Fruit fly (Drosophila melanogaster): ENCODE results near the gene Diedel2.
A peak's percentile ranks its signal among the peaks of the same experiment; 100 is the strongest.

Gene Diedel2

DNA sequence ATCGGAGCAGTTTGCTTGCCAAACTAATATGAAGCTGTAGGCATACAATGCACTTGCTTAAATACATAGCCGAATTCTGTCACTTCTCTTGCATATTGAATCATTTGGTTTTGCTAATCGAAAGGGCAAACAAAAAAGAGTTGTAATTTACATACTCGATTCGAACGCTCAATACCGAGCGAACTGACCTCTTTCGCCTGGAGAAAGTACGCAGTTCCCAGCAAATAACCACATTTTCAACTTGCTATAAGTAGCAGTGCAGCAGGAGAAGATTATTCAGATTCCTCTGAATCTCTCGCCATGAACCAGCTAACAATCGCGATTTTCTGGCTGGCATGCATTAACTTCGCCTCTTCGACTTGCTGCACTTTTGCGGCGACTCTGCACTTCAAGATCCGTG, at the start of gene Diedel2:
Gene Diedel2, plus strand, starts transcription at position 301 of the 400 bp plus-strand sequence.
- TF ChIP-seq dsf (GFP tag; optimal IDR thresholded peaks at IDR 0.05; ENCODE audit: borderline replicate concordance), result no peak
- TF ChIP-seq rgr (GFP tag; optimal IDR thresholded peaks at IDR 0.05), result no peak

DNA sequence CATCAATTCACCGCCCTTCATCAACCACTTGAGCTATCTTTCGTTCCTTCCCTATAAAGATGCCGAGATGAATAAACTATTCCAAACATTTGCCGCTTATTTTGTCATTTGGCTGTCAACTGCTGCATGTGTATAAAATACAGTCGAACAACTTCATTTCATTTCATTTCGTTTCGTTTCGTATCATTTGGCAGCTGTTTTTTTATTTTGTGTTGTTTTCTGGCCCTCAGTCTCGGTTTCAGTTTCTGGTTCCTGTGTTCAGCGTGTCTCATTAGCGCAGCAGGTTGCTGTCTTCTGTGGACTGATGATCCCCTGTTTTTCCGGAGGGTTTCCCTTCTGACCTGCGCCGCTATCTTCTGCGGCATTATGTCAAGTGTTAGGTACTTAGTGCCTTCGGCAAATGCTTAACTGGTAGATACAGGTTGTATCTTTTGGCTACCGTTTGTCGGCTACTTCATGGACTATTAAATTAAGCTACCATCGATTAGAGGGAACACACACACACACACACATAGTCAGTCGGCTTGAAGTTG, 48.8 kb upstream of the Diedel2 start:
- TF ChIP-seq psq (GFP tag; optimal IDR thresholded peaks at IDR 0.05) (no peak), OdsH (GFP tag; optimal IDR thresholded peaks at IDR 0.05) (no peak), pan (optimal IDR thresholded peaks at IDR 0.05) (no peak), Dif (GFP tag; optimal IDR thresholded peaks at IDR 0.05; ENCODE audit: partially characterized antibody) (no peak), brk (GFP tag; optimal IDR thresholded peaks at IDR 0.05) (no peak), sv (GFP tag; optimal IDR thresholded peaks at IDR 0.05) (no peak), CrebA (GFP tag; optimal IDR thresholded peaks at IDR 0.05; ENCODE audit: borderline replicate concordance) (no peak), h (GFP tag; optimal IDR thresholded peaks at IDR 0.05) (no peak), dl (GFP tag; optimal IDR thresholded peaks at IDR 0.05; ENCODE audit: insufficient read depth in 1 of 2, partially characterized antibody in 2 of 2) (no peak), CG32264 (GFP tag; optimal IDR thresholded peaks at IDR 0.05) (no peak), Dfd (GFP tag; optimal IDR thresholded peaks at IDR 0.05) (no peak), Abd-B (GFP tag; optimal IDR thresholded peaks at IDR 0.05) (no peak), Myc (optimal IDR thresholded peaks at IDR 0.05) (no peak), jim (GFP tag; optimal IDR thresholded peaks at IDR 0.05) (no peak), rgr (GFP tag; optimal IDR thresholded peaks at IDR 0.05) (no peak), usp (GFP tag; optimal IDR thresholded peaks at IDR 0.05) (no peak), Mio (GFP tag; optimal IDR thresholded peaks at IDR 0.05) (no peak)

DNA sequence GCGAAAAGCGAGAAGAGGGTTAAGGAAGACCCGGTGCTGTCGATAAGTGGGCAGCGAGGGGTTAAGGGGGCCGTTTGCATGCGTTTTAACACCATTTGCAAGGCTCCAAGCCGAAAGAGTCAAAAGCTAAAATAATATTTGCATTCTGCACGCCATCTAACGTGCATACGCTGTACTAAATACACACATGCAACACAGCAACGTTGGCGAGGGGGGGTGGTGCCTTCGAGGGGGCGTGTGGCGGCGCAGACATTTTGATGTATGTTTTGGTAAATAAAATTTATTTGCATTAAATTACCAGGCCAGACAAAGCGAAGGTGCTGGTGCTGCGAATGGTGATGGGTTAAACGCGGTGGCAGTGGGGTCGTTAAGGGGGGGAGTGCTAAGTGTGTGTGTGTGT, 47.9 kb upstream of the Diedel2 start:
- peak; percentile 83 for TF ChIP-seq Dfd (GFP tag; optimal IDR thresholded peaks at IDR 0.05)
- TF ChIP-seq N (GFP tag; optimal IDR thresholded peaks at IDR 0.05), result no peak

DNA sequence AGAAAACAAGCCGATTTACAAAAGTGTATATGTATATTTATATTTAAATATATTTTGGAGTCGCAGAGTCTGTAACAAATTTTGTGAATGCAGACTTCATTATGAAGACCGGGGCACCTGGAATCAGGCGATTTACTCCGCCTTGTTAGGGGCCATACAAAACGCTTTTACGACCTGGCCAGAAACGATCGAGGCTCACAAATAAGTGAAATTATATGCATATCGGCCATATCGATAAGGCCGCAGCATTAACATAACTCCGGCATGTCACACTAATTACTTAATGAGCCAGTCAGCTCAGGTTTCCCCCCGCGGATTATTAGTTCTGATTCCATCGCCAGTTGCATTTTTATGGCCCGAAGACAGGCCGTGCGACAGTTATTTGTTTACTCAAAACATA, 45.7 kb upstream of the Diedel2 start:
- TF ChIP-seq Dif (GFP tag; optimal IDR thresholded peaks at IDR 0.05; ENCODE audit: partially characterized antibody) (no peak), dsf (GFP tag; optimal IDR thresholded peaks at IDR 0.05; ENCODE audit: borderline replicate concordance) (no peak), rgr (GFP tag; optimal IDR thresholded peaks at IDR 0.05) (no peak), dmrt93B (GFP tag; optimal IDR thresholded peaks at IDR 0.05) (no peak), Myc (optimal IDR thresholded peaks at IDR 0.05) (no peak), OdsH (GFP tag; optimal IDR thresholded peaks at IDR 0.05) (no peak)

DNA sequence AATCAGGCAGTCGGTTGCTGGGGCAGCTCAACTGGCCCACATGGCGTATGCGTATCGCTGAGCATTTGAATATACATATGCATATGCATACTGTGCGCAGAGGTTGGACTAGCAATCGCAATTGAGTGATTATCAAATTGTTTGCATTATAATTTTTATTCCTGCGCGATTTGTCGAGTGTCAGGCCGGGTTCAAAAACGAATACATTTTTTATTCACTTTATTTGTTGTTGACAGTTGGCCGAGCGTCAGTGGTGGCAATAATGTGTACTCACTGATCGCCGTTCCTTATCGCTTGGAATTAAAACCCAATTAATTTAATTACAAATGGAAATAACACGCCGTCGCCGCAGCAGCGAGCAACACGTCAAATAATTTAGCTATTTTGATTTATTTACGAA, 42.5 kb upstream of the Diedel2 start:
- TF ChIP-seq sage (GFP tag; optimal IDR thresholded peaks at IDR 0.05), result no peak
- no peak for TF ChIP-seq CG32264 (GFP tag; optimal IDR thresholded peaks at IDR 0.05)
- no peak for TF ChIP-seq Rel (GFP tag; optimal IDR thresholded peaks at IDR 0.05)
- peak; percentile 23 for TF ChIP-seq Rel (tag; optimal IDR thresholded peaks at IDR 0.05)

DNA sequence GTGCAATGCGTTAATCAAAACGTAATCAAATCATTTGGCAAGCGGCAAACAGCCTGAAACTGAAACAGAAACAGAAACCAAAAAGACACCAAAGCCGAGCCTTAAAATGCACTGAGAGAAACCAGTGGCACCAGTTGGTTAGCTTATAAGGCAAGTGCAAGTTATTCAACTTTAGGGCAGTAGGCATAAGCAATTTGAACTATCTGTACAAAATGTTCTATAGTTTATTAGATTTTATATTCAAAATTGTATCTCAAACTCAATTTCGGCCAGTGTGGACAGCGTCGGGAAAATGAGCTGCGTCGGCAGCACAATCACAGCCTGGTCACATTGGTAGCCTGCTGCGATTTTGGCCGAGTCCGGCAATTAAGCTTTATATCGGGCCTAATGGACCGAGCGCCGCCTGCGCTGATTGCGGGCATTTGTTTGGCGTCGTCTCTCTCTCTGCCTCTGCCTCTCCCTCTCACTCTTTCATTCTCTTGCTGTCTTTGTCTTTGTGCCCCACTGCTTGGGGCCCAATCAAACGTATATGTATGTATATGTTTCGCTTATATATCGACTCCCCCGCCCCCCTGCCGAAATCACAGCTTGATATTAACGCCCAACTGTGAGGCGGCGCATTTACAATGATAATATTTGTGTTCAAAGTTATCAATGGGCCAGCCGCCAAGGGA, 41.1 kb upstream of the Diedel2 start:
- TF ChIP-seq Sp1 (GFP tag; optimal IDR thresholded peaks at IDR 0.05), result peak; percentile 76
- TF ChIP-seq dsf (GFP tag; optimal IDR thresholded peaks at IDR 0.05; ENCODE audit: borderline replicate concordance), result no peak
- peak; percentile 68 for TF ChIP-seq Jra (GFP tag; optimal IDR thresholded peaks at IDR 0.05)
- TF ChIP-seq CG32264 (GFP tag; optimal IDR thresholded peaks at IDR 0.05), result peak; percentile 69
- no peak for TF ChIP-seq lola (GFP tag; optimal IDR thresholded peaks at IDR 0.05)
- TF ChIP-seq woc (GFP tag; optimal IDR thresholded peaks at IDR 0.05), result peak; percentile 64
- TF ChIP-seq foxo (GFP tag; optimal IDR thresholded peaks at IDR 0.05), result peak in 1 of 2 experiments; percentile 90
- no peak for TF ChIP-seq jim (GFP tag; optimal IDR thresholded peaks at IDR 0.05)
- TF ChIP-seq pan (optimal IDR thresholded peaks at IDR 0.05), result no peak
- no peak for TF ChIP-seq N (GFP tag; optimal IDR thresholded peaks at IDR 0.05)
- no peak for TF ChIP-seq Hr83 (GFP tag; optimal IDR thresholded peaks at IDR 0.05; ENCODE audit: poor library complexity, severe bottlenecking)
- no peak for TF ChIP-seq Mio (GFP tag; optimal IDR thresholded peaks at IDR 0.05)
- TF ChIP-seq usp (GFP tag; optimal IDR thresholded peaks at IDR 0.05), result no peak
- TF ChIP-seq dl (GFP tag; optimal IDR thresholded peaks at IDR 0.05; ENCODE audit: insufficient read depth in 1 of 2, partially characterized antibody in 2 of 2), result no peak
- peak; percentile 77 for TF ChIP-seq ey (GFP tag; optimal IDR thresholded peaks at IDR 0.05)
- peak; percentile 88 for TF ChIP-seq HLH106 (tag; optimal IDR thresholded peaks at IDR 0.05)
- peak; percentile 71 for TF ChIP-seq OdsH (GFP tag; optimal IDR thresholded peaks at IDR 0.05)
- TF ChIP-seq br (GFP tag; optimal IDR thresholded peaks at IDR 0.05), result peak; percentile 86
- TF ChIP-seq Dif (GFP tag; optimal IDR thresholded peaks at IDR 0.05; ENCODE audit: partially characterized antibody), result no peak
- TF ChIP-seq Myc (optimal IDR thresholded peaks at IDR 0.05), result no peak
- TF ChIP-seq tai (GFP tag; optimal IDR thresholded peaks at IDR 0.05), result peak; percentile 42
- TF ChIP-seq sv (GFP tag; optimal IDR thresholded peaks at IDR 0.05), result peak; percentile 38
- peak; percentile 24 for TF ChIP-seq brk (GFP tag; optimal IDR thresholded peaks at IDR 0.05)
- TF ChIP-seq Hr78 (GFP tag; optimal IDR thresholded peaks at IDR 0.05), result no peak
- TF ChIP-seq GATAd (GFP tag; optimal IDR thresholded peaks at IDR 0.05), result no peak
- TF ChIP-seq fru (GFP tag; optimal IDR thresholded peaks at IDR 0.05), result peak; percentile 79
- peak; percentile 8 for TF ChIP-seq CrebA (GFP tag; optimal IDR thresholded peaks at IDR 0.05; ENCODE audit: borderline replicate concordance)
- TF ChIP-seq CG9705 (GFP tag; optimal IDR thresholded peaks at IDR 0.05), result peak; percentile 62
- TF ChIP-seq psq (GFP tag; optimal IDR thresholded peaks at IDR 0.05), result peak; percentile 71
- peak; percentile 72 for TF ChIP-seq dmrt93B (GFP tag; optimal IDR thresholded peaks at IDR 0.05)

All from whole organism, wandering third instar larva.